Worm (Caenorhabditis elegans) whole organism, L3 larva: ENCODE data around the gene Y75B12B.13.

ENCODE experiments used
- ceh-9 ChIP-seq: sonication (generic microtip); optimal IDR thresholded peaks from 2 replicates; lab custom pipeline; 2018; ENCODE audit warnings: missing biosample characterization, missing genetic modification characterization
- egl-27 ChIP-seq: sonication (generic microtip); optimal IDR thresholded peaks from 4 replicates; lab custom pipeline; 2017; ENCODE audit warnings: missing biosample characterization, missing genetic modification reagents, missing genetic modification characterization
- pha-4 ChIP-seq: fragments of 150-350 bp; optimal IDR thresholded peaks from 2 replicates; lab custom pipeline; 2014; ENCODE audit warnings: missing biosample characterization, missing genetic modification reagents, missing genetic modification characterization
- snpc-4 ChIP-seq: fragments of 150-350 bp; optimal IDR thresholded peaks from 2 replicates; lab custom pipeline; 2014; ENCODE audit warnings: missing biosample characterization, missing genetic modification characterization

DNA sequence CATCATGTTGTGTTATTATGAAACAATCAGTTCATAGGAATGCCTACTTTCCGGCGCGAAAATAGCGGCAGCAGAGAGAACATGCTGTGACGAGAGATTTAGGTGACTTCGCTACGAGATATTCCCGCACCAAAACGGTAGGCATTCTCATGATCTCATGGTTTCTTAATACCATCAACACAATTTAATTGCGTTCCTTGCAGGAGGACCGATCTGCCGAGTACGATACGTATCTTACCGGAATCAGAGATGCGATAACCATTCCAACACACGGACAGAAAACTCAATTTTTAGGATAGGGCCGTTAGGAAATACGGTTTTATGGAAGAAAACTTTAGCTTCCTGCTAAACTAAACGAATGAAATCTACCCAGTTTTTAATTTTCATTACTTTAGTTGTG, 45.0 kb downstream of the Y75B12B.13 start, which contains the start of gene T09F5.1:
- no peak for TF ChIP-seq snpc-4 (tag; lab: Kevin White, UChicago)
- no peak for TF ChIP-seq pha-4
- TF ChIP-seq ceh-9 (tag; lab: Kevin White, UChicago) = no peak
- no peak for TF ChIP-seq egl-27 (tag; lab: Kevin White, UChicago)
